Fruit fly (Drosophila melanogaster) S2 (cell line): ENCODE measurements around the gene Naglu.

Experiments used
- CG8478 ChIP-seq: fragments of >200 bp; optimal IDR thresholded peaks from 2 replicates; lab custom pipeline; 2018
- CTCF ChIP-seq, 2 experiments: fragments of >200 bp; optimal IDR thresholded peaks; 2 replicates each; lab custom pipeline; 2018

DNA sequence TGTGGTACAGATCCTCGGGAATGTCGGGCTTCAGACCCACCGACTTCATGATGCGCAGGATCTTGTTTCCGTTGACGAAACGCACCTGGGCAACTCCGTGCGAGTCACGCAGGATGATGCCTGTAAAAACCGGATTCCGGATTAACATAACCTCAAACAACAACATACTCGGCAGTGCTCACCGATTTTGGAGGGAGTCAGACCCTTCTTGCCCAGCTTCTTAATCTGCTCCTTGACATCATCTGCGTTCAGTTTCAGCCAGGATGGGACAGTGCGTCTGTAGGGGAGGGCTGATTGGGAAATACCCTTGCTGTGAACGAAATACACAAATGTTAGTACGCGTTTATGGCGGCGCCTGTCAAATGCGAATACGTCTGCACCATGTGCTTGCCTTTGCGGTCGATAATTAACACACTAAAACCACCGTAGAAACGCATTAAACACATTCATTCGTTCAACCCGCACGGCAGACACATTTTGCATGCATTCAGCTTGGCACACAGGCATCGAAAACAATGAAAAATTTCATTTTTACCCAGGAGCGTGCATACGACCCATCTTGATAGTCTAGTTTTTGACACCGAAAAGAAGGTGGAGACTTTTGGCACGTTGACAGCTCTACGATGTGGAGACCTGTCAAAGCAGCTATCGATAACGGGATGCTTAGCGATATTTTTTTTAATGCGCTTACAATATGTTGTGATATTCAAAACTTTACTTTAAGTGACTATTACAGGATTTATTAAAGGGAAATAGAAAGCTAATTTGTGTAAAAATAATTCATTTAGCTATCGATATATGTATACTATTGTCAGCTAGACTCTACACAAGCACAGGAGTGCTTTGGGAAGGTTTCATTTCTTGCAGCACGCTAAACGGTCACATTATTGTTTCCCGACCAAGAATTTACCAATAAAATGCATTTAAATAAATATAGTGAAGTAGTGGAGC lies 47.4 kb downstream of the Naglu start, which contains the start of the genes RpS13 and CSN8:
- no peak for TF ChIP-seq CG8478 (lab: Kevin White, UChicago)
- no peak for TF ChIP-seq CTCF (optimal IDR thresholded peaks at IDR 0.05; lab: Kevin White, UChicago)
